ENCODE assay signal across 5 worm cellular contexts in genomic region chrII:14794935-14795454, ce11.
A peak's percentile ranks its signal among the peaks of the same experiment; 100 is the strongest.
TF ChIP-seq lines count a peak whose summit lies in the region.

TSS of gene eif-3.B (plus strand) at chrII:14795404.

TF ChIP-seq in whole organism, L1 larva, 84 proteins besides CTCF, POLR2A, EP300 and RAD21 (continues in another document):
- TF ChIP-seq fkh-8 (tag; optimal IDR thresholded peaks at IDR 0.05; lab: Kevin White, UChicago): peak; percentile 94
- TF ChIP-seq vab-15 (tag; optimal IDR thresholded peaks at IDR 0.05; lab: Kevin White, UChicago): peak; percentile 90
- TF ChIP-seq sptf-1 (tag; optimal IDR thresholded peaks at IDR 0.05; lab: Kevin White, UChicago): no peak
- peak; percentile 94 for TF ChIP-seq lin-15B (tag; optimal IDR thresholded peaks at IDR 0.05; lab: Kevin White, UChicago)
- TF ChIP-seq mab-9 (GFP tag; IDR thresholded peaks at IDR 0.05; lab: Robert Waterston, UW): peak; percentile 74; the same call in 1 of the 2 replicates
- peak; percentile 85 for TF ChIP-seq grh-1 (GFP tag; IDR thresholded peaks at IDR 0.05; lab: Robert Waterston, UW)
- TF ChIP-seq unc-98 (GFP tag; IDR thresholded peaks at IDR 0.05; lab: Robert Waterston, UW): peak; percentile 88
- peak; percentile 98 for TF ChIP-seq lir-3 (tag; optimal IDR thresholded peaks at IDR 0.05; lab: Kevin White, UChicago; ENCODE audit: poor library complexity)
- peak; percentile 96 for TF ChIP-seq isw-1 (GFP tag; IDR thresholded peaks at IDR 0.05; lab: Robert Waterston, UW)
- TF ChIP-seq mdl-1 (tag; optimal IDR thresholded peaks at IDR 0.05; lab: Kevin White, UChicago): peak in 1 of 2 experiments; percentile 80
- TF ChIP-seq nhr-85 (tag; lab: Kevin White, UChicago): peak; percentile 98
- TF ChIP-seq unc-30 (tag; optimal IDR thresholded peaks at IDR 0.05; lab: Kevin White, UChicago): no peak
- TF ChIP-seq nhr-28 (tag; optimal IDR thresholded peaks at IDR 0.05; lab: Kevin White, UChicago): peak; percentile 26
- TF ChIP-seq pag-3 (tag; optimal IDR thresholded peaks at IDR 0.05; lab: Kevin White, UChicago; ENCODE audit: borderline replicate concordance, insufficient read depth): no peak
- peak in 1 of 2 experiments; percentile 26 for TF ChIP-seq egl-27 (tag; optimal IDR thresholded peaks at IDR 0.05; lab: Kevin White, UChicago)
- TF ChIP-seq ceh-88 (GFP tag; IDR thresholded peaks at IDR 0.05; lab: Robert Waterston, UW): peak; percentile 90
- peak; percentile 86 for TF ChIP-seq ztf-4 (tag; optimal IDR thresholded peaks at IDR 0.05; lab: Kevin White, UChicago)
- peak; percentile 99 for TF ChIP-seq rnt-1 (tag; optimal IDR thresholded peaks at IDR 0.05; lab: Kevin White, UChicago)

TF ChIP-seq in whole organism, L3 larva, 47 proteins besides CTCF, POLR2A, EP300 and RAD21 (continues in another document):
- peak; percentile 63 for TF ChIP-seq jun-1 (tag; optimal IDR thresholded peaks at IDR 0.05; lab: Kevin White, UChicago)
- peak; percentile 31 for TF ChIP-seq ztf-4 (tag; optimal IDR thresholded peaks at IDR 0.05; lab: Kevin White, UChicago)
- peak; percentile 86 for TF ChIP-seq nhr-25 (tag; optimal IDR thresholded peaks at IDR 0.05; lab: Kevin White, UChicago)
- TF ChIP-seq nhr-67 (tag; optimal IDR thresholded peaks at IDR 0.05; lab: Kevin White, UChicago): no peak
- TF ChIP-seq nfya-1 (tag; optimal IDR thresholded peaks at IDR 0.05; lab: Kevin White, UChicago; ENCODE audit: insufficient read depth): peak; percentile 94
- TF ChIP-seq hmg-11 (tag; optimal IDR thresholded peaks at IDR 0.05; lab: Kevin White, UChicago): peak; percentile 62
- peak; percentile 85 for TF ChIP-seq nhr-77 (tag; optimal IDR thresholded peaks at IDR 0.05; lab: Kevin White, UChicago)
- peak; percentile 89 for TF ChIP-seq ceh-28 (tag; optimal IDR thresholded peaks at IDR 0.05; lab: Kevin White, UChicago)
- TF ChIP-seq pha-4 (tag; optimal IDR thresholded peaks at IDR 0.05; lab: Kevin White, UChicago): peak; percentile 98
- peak; percentile 91 for TF ChIP-seq nhr-43 (tag; optimal IDR thresholded peaks at IDR 0.05; lab: Kevin White, UChicago; ENCODE audit: poor library complexity, severe bottlenecking)
- TF ChIP-seq zag-1 (tag; optimal IDR thresholded peaks at IDR 0.05; lab: Kevin White, UChicago): no peak
- TF ChIP-seq nhr-237 (tag; optimal IDR thresholded peaks at IDR 0.05; lab: Kevin White, UChicago): no peak
- no peak for TF ChIP-seq fos-1 (tag; optimal IDR thresholded peaks at IDR 0.05; lab: Kevin White, UChicago)
- peak; percentile 83 for TF ChIP-seq lin-39 (tag; optimal IDR thresholded peaks at IDR 0.05; lab: Kevin White, UChicago)
- TF ChIP-seq fkh-10 (GFP tag; optimal IDR thresholded peaks at IDR 0.05; lab: Kevin White, UChicago): peak; percentile 55
- TF ChIP-seq egl-5 (tag; optimal IDR thresholded peaks at IDR 0.05; lab: Kevin White, UChicago): peak; percentile 91
- peak; percentile 84 for TF ChIP-seq skn-1 (tag; optimal IDR thresholded peaks at IDR 0.05; lab: Kevin White, UChicago)
- peak; percentile 63 for TF ChIP-seq ceh-82 (tag; optimal IDR thresholded peaks at IDR 0.05; lab: Kevin White, UChicago)
- no peak for TF ChIP-seq elt-3 (tag; optimal IDR thresholded peaks at IDR 0.05; lab: Kevin White, UChicago)

TF ChIP-seq in whole organism, early embryonic, 17 proteins besides CTCF, POLR2A, EP300 and RAD21:
- TF ChIP-seq ama-1 (optimal IDR thresholded peaks at IDR 0.05; lab: Kevin White, UChicago): no peak
- TF ChIP-seq hmg-4 (GFP tag; optimal IDR thresholded peaks at IDR 0.05; lab: Kevin White, UChicago): peak; percentile 53
- TF ChIP-seq hmbx-1 (tag; optimal IDR thresholded peaks at IDR 0.05; lab: Kevin White, UChicago): no peak
- no peak for TF ChIP-seq tra-4 (tag; optimal IDR thresholded peaks at IDR 0.05; lab: Kevin White, UChicago)
- no peak for TF ChIP-seq scrt-1 (GFP tag; IDR thresholded peaks at IDR 0.05; lab: Robert Waterston, UW)
- TF ChIP-seq aly-1 (tag; optimal IDR thresholded peaks at IDR 0.05; lab: Kevin White, UChicago): no peak
- peak; percentile 52; the same call in 1 of the 2 replicates for TF ChIP-seq tbx-11 (GFP tag; IDR thresholded peaks at IDR 0.05; lab: Robert Waterston, UW)
- peak; percentile 30 for TF ChIP-seq ets-7 (tag; optimal IDR thresholded peaks at IDR 0.05; lab: Kevin White, UChicago)
- no peak for TF ChIP-seq flt-1 (GFP tag; IDR thresholded peaks at IDR 0.05; lab: Robert Waterston, UW)
- peak; percentile 3 for TF ChIP-seq B0310.2 (tag; optimal IDR thresholded peaks at IDR 0.05; lab: Kevin White, UChicago)
- TF ChIP-seq ceh-36 (tag; optimal IDR thresholded peaks at IDR 0.05; lab: Kevin White, UChicago): no peak
- no peak for TF ChIP-seq ceh-13 (GFP tag; optimal IDR thresholded peaks at IDR 0.05; lab: Kevin White, UChicago)
- peak; percentile 79 for TF ChIP-seq F13C5.2 (tag; optimal IDR thresholded peaks at IDR 0.05; lab: Kevin White, UChicago)
- 0 out of 2 replicates have a peak, but pooled peaks have one; percentile 34 for TF ChIP-seq sea-1 (GFP tag; conservative IDR thresholded peaks at IDR 0.05; lab: Robert Waterston, UW)
- no peak for TF ChIP-seq hnd-1 (tag; optimal IDR thresholded peaks at IDR 0.05; lab: Kevin White, UChicago)
- TF ChIP-seq tbx-37 (GFP tag; conservative IDR thresholded peaks at IDR 0.05; lab: Robert Waterston, UW): peak; percentile 93
- peak; percentile 78 for TF ChIP-seq pes-1 (GFP tag; IDR thresholded peaks at IDR 0.05; lab: Robert Waterston, UW)
TF ChIP-seq in whole organism, early embryonic: peak in this region for 8.

TF ChIP-seq in whole organism, midembryonic, 9 proteins besides CTCF, POLR2A, EP300 and RAD21:
- no peak for TF ChIP-seq med-1 (GFP tag; optimal IDR thresholded peaks at IDR 0.05; lab: Kevin White, UChicago; ENCODE audit: insufficient read depth)
- TF ChIP-seq tab-1 (GFP tag; IDR thresholded peaks at IDR 0.05; lab: Robert Waterston, UW): no peak
- peak; percentile 76 for TF ChIP-seq flt-1 (GFP tag; IDR thresholded peaks at IDR 0.05; lab: Robert Waterston, UW)
- TF ChIP-seq cog-1 (tag; optimal IDR thresholded peaks at IDR 0.05; lab: Kevin White, UChicago): peak; percentile 88
- TF ChIP-seq ref-1 (GFP tag; conservative IDR thresholded peaks at IDR 0.05; lab: Robert Waterston, UW): no peak
- peak; percentile 86 for TF ChIP-seq ztf-23 (GFP tag; IDR thresholded peaks at IDR 0.05; lab: Robert Waterston, UW)
- TF ChIP-seq klf-2 (GFP tag; conservative IDR thresholded peaks at IDR 0.05; lab: Robert Waterston, UW): peak; percentile 63; the same call in 1 of the 2 replicates
- TF ChIP-seq ztf-29 (GFP tag; IDR thresholded peaks at IDR 0.05; lab: Robert Waterston, UW): no peak
- TF ChIP-seq T22C8.4 (GFP tag; IDR thresholded peaks at IDR 0.05; lab: Robert Waterston, UW): peak; percentile 74
TF ChIP-seq in whole organism, midembryonic: peak in this region for 5.

TF ChIP-seq in whole organism, young adult, 124 proteins besides CTCF, POLR2A, EP300 and RAD21 (continues in another document):
- TF ChIP-seq ztf-3 (GFP tag; optimal IDR thresholded peaks at IDR 0.05; lab: Kevin White, UChicago) (no peak), hrde-1 (tag; optimal IDR thresholded peaks at IDR 0.05; lab: Kevin White, UChicago; ENCODE audit: borderline replicate concordance) (no peak), aptf-2 (GFP tag; conservative IDR thresholded peaks at IDR 0.05; lab: Robert Waterston, UW) (peak; percentile 62; the same call in 1 of the 2 replicates), ztf-18 (tag; optimal IDR thresholded peaks at IDR 0.05; lab: Kevin White, UChicago) (peak; percentile 44), rcor-1 (GFP tag; IDR thresholded peaks at IDR 0.05; lab: Robert Waterston, UW) (peak; percentile 86), mcd-1 (GFP tag; IDR thresholded peaks at IDR 0.05; lab: Robert Waterston, UW) (peak; percentile 86), cebp-1 (GFP tag; IDR thresholded peaks at IDR 0.05; lab: Robert Waterston, UW) (0 out of 2 replicates have a peak, but pooled peaks have one; percentile 44), cebp-1 (tag; optimal IDR thresholded peaks at IDR 0.05; lab: Kevin White, UChicago) (peak; percentile 82), pbrm-1 (GFP tag; IDR thresholded peaks at IDR 0.05; lab: Robert Waterston, UW) (peak; percentile 80), Y56A3A.18 (GFP tag; IDR thresholded peaks at IDR 0.05; lab: Robert Waterston, UW) (no peak), lag-1 (GFP tag; IDR thresholded peaks at IDR 0.05; lab: Robert Waterston, UW) (no peak), xnd-1 (tag; optimal IDR thresholded peaks at IDR 0.05; lab: Kevin White, UChicago) (peak; percentile 37), lir-1 (GFP tag; conservative IDR thresholded peaks at IDR 0.05; lab: Robert Waterston, UW) (peak; percentile 75), egl-44 (GFP tag; IDR thresholded peaks at IDR 0.05; lab: Robert Waterston, UW) (peak; percentile 51; the same call in 1 of the 2 replicates), ceh-27 (GFP tag; optimal IDR thresholded peaks at IDR 0.05; lab: Kevin White, UChicago) (peak; percentile 93), K12H6.12 (tag; optimal IDR thresholded peaks at IDR 0.05; lab: Kevin White, UChicago) (peak; percentile 79), B0336.3 (GFP tag; IDR thresholded peaks at IDR 0.05; lab: Robert Waterston, UW) (peak; percentile 46; the same call in 1 of the 2 replicates), rec-8 (tag; optimal IDR thresholded peaks at IDR 0.05; lab: Kevin White, UChicago) (no peak), ztf-22 (GFP tag; optimal IDR thresholded peaks at IDR 0.05; lab: Kevin White, UChicago) (no peak), nfyb-1 (GFP tag; IDR thresholded peaks at IDR 0.05; lab: Robert Waterston, UW) (peak; percentile 70; the same call in 1 of the 2 replicates), lin-35 (GFP tag; optimal IDR thresholded peaks at IDR 0.05; lab: Kevin White, UChicago) (peak in 2 of 3 experiments; percentile 17 to 91), ztf-26 (tag; optimal IDR thresholded peaks at IDR 0.05; lab: Kevin White, UChicago) (no peak), dpl-1 (GFP tag; optimal IDR thresholded peaks at IDR 0.05; lab: Kevin White, UChicago) (peak; percentile 71), lsl-1 (GFP tag; optimal IDR thresholded peaks at IDR 0.05; lab: Kevin White, UChicago) (peak; percentile 54), F49E8.2 (tag; optimal IDR thresholded peaks at IDR 0.05; lab: Kevin White, UChicago; ENCODE audit: insufficient read depth) (peak; percentile 34), F55B11.4 (tag; optimal IDR thresholded peaks at IDR 0.05; lab: Kevin White, UChicago; ENCODE audit: borderline replicate concordance, insufficient read depth) (no peak), bed-2 (GFP tag; IDR thresholded peaks at IDR 0.05; lab: Robert Waterston, UW) (0 out of 2 replicates have a peak, but pooled peaks have one; percentile 29), let-607 (tag; optimal IDR thresholded peaks at IDR 0.05; lab: Kevin White, UChicago) (peak in 1 of 2 experiments; percentile 86), madf-3 (GFP tag; IDR thresholded peaks at IDR 0.05; lab: Robert Waterston, UW) (peak; percentile 64; the same call in 1 of the 2 replicates), efl-1 (GFP tag; optimal IDR thresholded peaks at IDR 0.05; lab: Kevin White, UChicago) (peak; percentile 81), ztf-25 (GFP tag; IDR thresholded peaks at IDR 0.05; lab: Robert Waterston, UW) (0 out of 2 replicates have a peak, but pooled peaks have one; percentile 5), gei-17 (GFP tag; optimal IDR thresholded peaks at IDR 0.05; lab: Kevin White, UChicago) (peak; percentile 15)

Comparison
In these comparisons a context has a peak if more than half of its experiments do, and no peak if none do; other contexts are left out.
1. Of the 8 proteins assayed by ChIP-seq in both whole organism, young adult and whole organism, L1 larva: peak only in whole organism, young adult: none; only in whole organism, L1 larva: nhr-90; in both: dpl-1, efl-1, lin-35, snpc-4 and unc-130; in neither: 2.